Worm (Caenorhabditis elegans) whole organism, young adult: ENCODE measurements around the gene toe-2.

Experiments used
- B0261.1 ChIP-seq: sonication (generic microtip); optimal IDR thresholded peaks from 2 replicates; lab custom pipeline; 2016; ENCODE audit warnings: mild to moderate bottlenecking, missing genetic modification characterization, moderate library complexity, missing compliant biosample characterization
- B0336.3 ChIP-seq: fragments of 200-800 bp; sonication (Bioruptor generic); IDR thresholded peaks from 2 replicates; pipeline ENCODE4 v1.3.6; 2022; ENCODE audit warnings: missing genetic modification characterization, missing compliant biosample characterization
- C17E4.6 ChIP-seq: fragments of 200-800 bp; sonication (Bioruptor generic); IDR thresholded peaks from 2 replicates; pipeline ENCODE4 v1.3.6; 2022; ENCODE audit warnings: missing genetic modification reagents, missing genetic modification characterization, missing compliant biosample characterization
- F22D6.2 ChIP-seq: sonication (generic microtip); optimal IDR thresholded peaks from 2 replicates; lab custom pipeline; 2016; ENCODE audit warnings: mild to moderate bottlenecking, missing genetic modification characterization, missing compliant biosample characterization
- F52B5.7 ChIP-seq: sonication (generic microtip); optimal IDR thresholded peaks from 2 replicates; lab custom pipeline; 2016; ENCODE audit warnings: mild to moderate bottlenecking, missing genetic modification characterization, missing compliant biosample characterization
- F55B11.4 ChIP-seq: sonication (generic microtip); optimal IDR thresholded peaks from 2 replicates; lab custom pipeline; 2016; ENCODE audit warnings: missing compliant biosample characterization, missing genetic modification characterization, borderline replicate concordance; ENCODE audit not compliant: insufficient read depth
- F57A8.1 ChIP-seq: fragments of 200-800 bp; sonication (Bioruptor generic); optimal IDR thresholded peaks from 2 replicates; lab custom pipeline; 2018; ENCODE audit warnings: mild to moderate bottlenecking, missing genetic modification characterization, moderate library complexity, missing compliant biosample characterization
- F57C9.4 ChIP-seq: sonication (generic microtip); optimal IDR thresholded peaks from 2 replicates; lab custom pipeline; 2017; ENCODE audit warnings: mild to moderate bottlenecking, missing genetic modification characterization, missing compliant biosample characterization
- Y56A3A.18 ChIP-seq: fragments of 200-800 bp; sonication (Bioruptor generic); IDR thresholded peaks from 2 replicates; pipeline ENCODE4 v1.3.6; 2022; ENCODE audit warnings: missing genetic modification reagents, missing genetic modification characterization, missing compliant biosample characterization
- ZK185.1 ChIP-seq: sonication (generic microtip); optimal IDR thresholded peaks from 2 replicates; lab custom pipeline; 2016; ENCODE audit warnings: mild to moderate bottlenecking, missing genetic modification characterization, missing compliant biosample characterization; ENCODE audit not compliant: poor library complexity, severe bottlenecking
- akir-1 ChIP-seq: fragments of 200-800 bp; sonication (Bioruptor generic); optimal IDR thresholded peaks from 2 replicates; lab custom pipeline; 2018; ENCODE audit warnings: mild to moderate bottlenecking, missing genetic modification characterization, moderate library complexity, missing compliant biosample characterization
- aptf-3 ChIP-seq: fragments of 200-800 bp; sonication (Bioruptor generic); IDR thresholded peaks from 2 replicates; pipeline ENCODE4 v1.3.6; 2022; ENCODE audit warnings: missing genetic modification characterization, missing compliant biosample characterization
- attf-3 ChIP-seq: fragments of 200-800 bp; sonication (Bioruptor generic); conservative IDR thresholded peaks from 2 replicates; pipeline ENCODE4 v1.3.6; 2022; ENCODE audit warnings: missing genetic modification reagents, missing genetic modification characterization, missing compliant biosample characterization
- attf-6 ChIP-seq: fragments of 200-800 bp; sonication (Bioruptor generic); IDR thresholded peaks from 2 replicates; pipeline ENCODE4 v1.3.6; 2022; ENCODE audit warnings: missing genetic modification reagents, missing genetic modification characterization, missing compliant biosample characterization
- bed-2 ChIP-seq: fragments of 200-800 bp; sonication (Bioruptor generic); IDR thresholded peaks from 2 replicates; pipeline ENCODE4 v1.3.6; 2022; ENCODE audit warnings: missing genetic modification reagents, missing genetic modification characterization, missing compliant biosample characterization
- ceh-100 ChIP-seq: fragments of 200-800 bp; sonication (Bioruptor generic); IDR thresholded peaks from 2 replicates; pipeline ENCODE4 v1.3.6; 2022; ENCODE audit warnings: missing genetic modification reagents, missing genetic modification characterization, missing compliant biosample characterization
- chd-7 ChIP-seq: sonication (generic microtip); optimal IDR thresholded peaks from 2 replicates; lab custom pipeline; 2016; ENCODE audit warnings: mild to moderate bottlenecking, missing genetic modification characterization, moderate library complexity, missing compliant biosample characterization
- egrh-3 ChIP-seq: fragments of 200-800 bp; sonication (Bioruptor generic); IDR thresholded peaks from 2 replicates; pipeline ENCODE4 v1.3.6; 2022; ENCODE audit warnings: missing genetic modification reagents, missing genetic modification characterization, missing compliant biosample characterization
- gei-17 ChIP-seq: fragments of 200-800 bp; sonication (Bioruptor generic); optimal IDR thresholded peaks from 2 replicates; lab custom pipeline; 2018; ENCODE audit warnings: mild to moderate bottlenecking, missing genetic modification characterization, missing compliant biosample characterization
- him-1 ChIP-seq: sonication (generic microtip); optimal IDR thresholded peaks from 2 replicates; lab custom pipeline; 2016; ENCODE audit warnings: missing genotype, missing genetic modification reagents, missing genetic modification characterization, missing compliant biosample characterization
- hmg-1.2 ChIP-seq: fragments of 200-800 bp; sonication (Bioruptor generic); IDR thresholded peaks from 2 replicates; pipeline ENCODE4 v1.3.6; 2022; ENCODE audit warnings: missing genetic modification reagents, missing genetic modification characterization, missing compliant biosample characterization
- hrde-1 ChIP-seq: sonication (generic microtip); optimal IDR thresholded peaks from 2 replicates; lab custom pipeline; 2016; ENCODE audit warnings: missing genetic modification characterization, mild to moderate bottlenecking, missing compliant biosample characterization, moderate library complexity, missing genotype, missing genetic modification reagents, borderline replicate concordance
- hsf-1 ChIP-seq: fragments of 200-800 bp; sonication (Bioruptor generic); IDR thresholded peaks from 2 replicates; pipeline ENCODE4 v1.3.6; 2022; ENCODE audit warnings: missing genetic modification reagents, missing genetic modification characterization, missing compliant biosample characterization
- let-526 ChIP-seq: fragments of 200-800 bp; sonication (Bioruptor generic); IDR thresholded peaks from 2 replicates; pipeline ENCODE4 v1.3.6; 2022; ENCODE audit warnings: missing genetic modification reagents, missing genetic modification characterization, missing compliant biosample characterization
- lin-26 ChIP-seq: fragments of 200-800 bp; sonication (Bioruptor generic); IDR thresholded peaks from 2 replicates; pipeline ENCODE4 v1.3.6; 2022; ENCODE audit warnings: missing genetic modification reagents, missing genetic modification characterization, missing compliant biosample characterization
- lin-40 ChIP-seq: sonication (generic microtip); optimal IDR thresholded peaks from 2 replicates; lab custom pipeline; 2016; ENCODE audit warnings: missing genetic modification characterization, mild to moderate bottlenecking, missing compliant biosample characterization, missing genotype, missing genetic modification reagents
- lsl-1 ChIP-seq: fragments of 200-800 bp; sonication (Bioruptor generic); optimal IDR thresholded peaks from 2 replicates; lab custom pipeline; 2018; ENCODE audit warnings: mild to moderate bottlenecking, missing genetic modification characterization, moderate library complexity, missing compliant biosample characterization
- madf-8 ChIP-seq: fragments of 200-800 bp; sonication (Bioruptor generic); conservative IDR thresholded peaks from 2 replicates; pipeline ENCODE4 v1.3.6; 2022; ENCODE audit warnings: missing genetic modification reagents, missing genetic modification characterization, missing compliant biosample characterization
- mel-28 ChIP-seq: sonication (generic microtip); optimal IDR thresholded peaks from 2 replicates; lab custom pipeline; 2016; ENCODE audit warnings: borderline replicate concordance, mild to moderate bottlenecking, missing genetic modification characterization, missing compliant biosample characterization
- nfya-1 ChIP-seq: sonication (generic microtip); optimal IDR thresholded peaks from 2 replicates; lab custom pipeline; 2017; ENCODE audit warnings: antibody characterized with exemption, missing compliant biosample characterization, missing genetic modification characterization, borderline replicate concordance; ENCODE audit not compliant: insufficient read depth
- nhr-27 ChIP-seq: fragments of 200-800 bp; sonication (Bioruptor generic); optimal IDR thresholded peaks from 2 replicates; lab custom pipeline; 2018; ENCODE audit warnings: mild to moderate bottlenecking, missing genetic modification characterization, moderate library complexity, missing compliant biosample characterization
- pbrm-1 ChIP-seq: fragments of 200-800 bp; sonication (Bioruptor generic); IDR thresholded peaks from 2 replicates; pipeline ENCODE4 v1.3.6; 2022; ENCODE audit warnings: missing genetic modification reagents, missing genetic modification characterization, missing compliant biosample characterization
- sea-2 ChIP-seq: fragments of 200-800 bp; sonication (Bioruptor generic); IDR thresholded peaks from 2 replicates; pipeline ENCODE4 v1.3.6; 2022; ENCODE audit warnings: missing genetic modification characterization, missing compliant biosample characterization
- snpc-1.1 ChIP-seq: sonication (generic microtip); optimal IDR thresholded peaks from 2 replicates; lab custom pipeline; 2017; ENCODE audit warnings: missing genetic modification characterization, mild to moderate bottlenecking, missing compliant biosample characterization, antibody characterized with exemption, moderate library complexity, missing genotype, missing genetic modification reagents; ENCODE audit not compliant: insufficient read depth
- snpc-1.3 ChIP-seq: sonication (generic microtip); optimal IDR thresholded peaks from 2 replicates; lab custom pipeline; 2017; ENCODE audit warnings: missing genetic modification characterization, mild to moderate bottlenecking, missing compliant biosample characterization, antibody characterized with exemption, moderate library complexity, missing genotype, missing genetic modification reagents; ENCODE audit not compliant: insufficient read depth
- snpc-3.4 ChIP-seq: sonication (generic microtip); optimal IDR thresholded peaks from 2 replicates; lab custom pipeline; 2017; ENCODE audit warnings: missing genetic modification characterization, mild to moderate bottlenecking, missing compliant biosample characterization, antibody characterized with exemption, moderate library complexity, missing genotype, missing genetic modification reagents
- snpc-4 ChIP-seq, 5 experiments: fragments of 150-350 bp in 1 of 5; sonication (generic microtip) in 4 of 5; optimal IDR thresholded peaks; 2 replicates each; lab custom pipeline; 2014 to 2018; ENCODE audit warnings: missing genetic modification characterization in 5 of 5, missing biosample characterization in 3 of 5, antibody characterized with exemption in 2 of 5, mild to moderate bottlenecking in 2 of 5, missing compliant biosample characterization in 2 of 5, missing genotype in 2 of 5, moderate library complexity in 2 of 5, missing genetic modification reagents in 1 of 5
- unc-130 ChIP-seq: sonication (generic microtip); optimal IDR thresholded peaks from 2 replicates; lab custom pipeline; 2016; ENCODE audit warnings: missing genetic modification reagents, missing genetic modification characterization, missing compliant biosample characterization
- zfh-2 ChIP-seq: fragments of 200-800 bp; sonication (Bioruptor generic); conservative IDR thresholded peaks from 2 replicates; pipeline ENCODE4 v1.3.6; 2022; ENCODE audit warnings: missing genetic modification reagents, missing genetic modification characterization, missing compliant biosample characterization
- zim-3 ChIP-seq: sonication (generic microtip); optimal IDR thresholded peaks from 2 replicates; lab custom pipeline; 2017; ENCODE audit warnings: mild to moderate bottlenecking, missing genetic modification characterization, moderate library complexity, missing compliant biosample characterization
- ztf-22 ChIP-seq: fragments of 200-800 bp; sonication (Bioruptor generic); optimal IDR thresholded peaks from 2 replicates; lab custom pipeline; 2018; ENCODE audit warnings: mild to moderate bottlenecking, missing genetic modification characterization, moderate library complexity, missing compliant biosample characterization
- ztf-25 ChIP-seq: fragments of 200-800 bp; sonication (Bioruptor generic); IDR thresholded peaks from 2 replicates; pipeline ENCODE4 v1.3.6; 2022; ENCODE audit warnings: missing genetic modification reagents, missing genetic modification characterization, missing compliant biosample characterization
- ztf-26 ChIP-seq: sonication (generic microtip); optimal IDR thresholded peaks from 2 replicates; lab custom pipeline; 2017; ENCODE audit warnings: missing genetic modification characterization, missing compliant biosample characterization
- ztf-3 ChIP-seq: fragments of 200-800 bp; sonication (Bioruptor generic); optimal IDR thresholded peaks from 2 replicates; lab custom pipeline; 2018; ENCODE audit warnings: mild to moderate bottlenecking, missing genetic modification characterization, missing compliant biosample characterization
- ztf-6 ChIP-seq: fragments of 200-800 bp; sonication (Bioruptor generic); IDR thresholded peaks from 2 replicates; pipeline ENCODE4 v1.3.6; 2022; ENCODE audit warnings: missing genetic modification reagents, missing genetic modification characterization, missing compliant biosample characterization

Gene toe-2

DNA sequence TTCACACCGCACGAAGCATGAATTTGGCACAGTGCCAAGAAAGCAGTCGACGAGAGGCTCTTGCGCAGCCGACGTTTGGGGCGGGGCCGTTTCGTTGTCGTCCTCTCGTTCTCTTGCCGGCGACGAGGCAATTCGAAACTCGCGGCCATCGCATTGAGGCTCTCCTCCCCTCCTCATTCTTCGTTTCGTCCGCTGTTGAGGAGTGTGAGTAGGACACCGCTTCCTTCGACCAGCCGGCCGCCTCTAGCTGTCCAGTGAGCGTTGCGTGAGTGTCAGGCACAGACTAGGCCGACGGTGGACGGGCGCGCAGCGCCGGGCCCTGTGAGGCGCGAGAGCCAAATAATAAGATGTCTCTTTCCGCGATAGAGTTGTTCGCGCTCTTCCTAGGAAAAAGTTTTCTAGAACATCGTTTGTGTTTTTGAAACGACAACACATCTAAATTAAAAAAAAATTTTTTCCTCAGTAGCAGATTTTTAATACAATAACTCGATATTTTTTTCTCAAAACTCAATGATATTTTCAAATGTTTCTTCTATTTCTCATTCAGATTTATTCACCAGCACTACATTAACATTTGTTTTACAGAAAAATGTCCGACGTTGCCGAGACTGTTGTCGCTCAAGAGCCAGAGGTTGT, 29.2 kb downstream of the toe-2 start, which contains the start of the genes T28D9.11 and T28D9.1 (continued):
- TF ChIP-seq attf-3 (0 out of 2 replicates have a peak, but pooled peaks have one; percentile 28), let-526 (GFP tag; lab: Robert Waterston, UW) (no peak), ztf-25 (GFP tag; lab: Robert Waterston, UW) (no peak), aptf-3 (GFP tag; lab: Robert Waterston, UW) (no peak), lin-26 (peak; percentile 61; the same call in 1 of the 2 replicates), pbrm-1 (GFP tag; lab: Robert Waterston, UW) (0 out of 2 replicates have a peak, but pooled peaks have one; percentile 25), ztf-22 (GFP tag; lab: Kevin White, UChicago) (peak; percentile 43), snpc-1.1 (no peak), bed-2 (GFP tag; lab: Robert Waterston, UW) (0 out of 2 replicates have a peak, but pooled peaks have one; percentile 76), F52B5.7 (tag; lab: Kevin White, UChicago) (peak; percentile 11), madf-8 (peak; percentile 23; the same call in 1 of the 2 replicates), hrde-1 (tag; lab: Kevin White, UChicago) (no peak), mel-28 (tag; lab: Kevin White, UChicago) (no peak), egrh-3 (GFP tag; lab: Robert Waterston, UW) (peak; percentile 88), ztf-3 (no peak), C17E4.6 (GFP tag; lab: Robert Waterston, UW) (no peak), F22D6.2 (tag; lab: Kevin White, UChicago) (no peak), sea-2 (GFP tag; lab: Robert Waterston, UW) (no peak), ceh-100 (GFP tag; lab: Robert Waterston, UW) (no peak), snpc-4 (GFP tag; optimal IDR thresholded peaks at IDR 0.05; lab: Kevin White, UChicago) (peak; percentile 83), snpc-4 (tag; optimal IDR thresholded peaks at IDR 0.05; lab: Kevin White, UChicago) (peak; percentile 76 to 91 (median 84)), F57A8.1 (GFP tag; lab: Kevin White, UChicago) (no peak), hsf-1 (no peak), ztf-6 (no peak), nfya-1 (tag; lab: Kevin White, UChicago) (no peak), B0336.3 (no peak), lsl-1 (GFP tag; lab: Kevin White, UChicago) (no peak), hmg-1.2 (GFP tag; lab: Robert Waterston, UW) (peak; percentile 28; the same call in 1 of the 2 replicates), nhr-27 (tag; lab: Kevin White, UChicago) (no peak), gei-17 (GFP tag; lab: Kevin White, UChicago) (no peak), ZK185.1 (tag; lab: Kevin White, UChicago) (no peak), ztf-26 (no peak), B0261.1 (tag; lab: Kevin White, UChicago) (no peak), him-1 (tag; lab: Kevin White, UChicago) (no peak), lin-40 (tag; lab: Kevin White, UChicago) (peak; percentile 22), snpc-1.3 (tag; lab: Kevin White, UChicago) (no peak), F55B11.4 (tag; lab: Kevin White, UChicago) (no peak), akir-1 (GFP tag; lab: Kevin White, UChicago) (no peak), Y56A3A.18 (GFP tag; lab: Robert Waterston, UW) (no peak), chd-7 (tag; lab: Kevin White, UChicago) (peak; percentile 12), snpc-3.4 (no peak), zim-3 (tag; lab: Kevin White, UChicago) (no peak), attf-6 (no peak), unc-130 (GFP tag; lab: Kevin White, UChicago) (no peak), zfh-2 (peak; percentile 99), F57C9.4 (no peak)
